Worm (Caenorhabditis elegans) whole organism, young adult: ENCODE results near the gene clec-166.

Source experiments
- athp-1 ChIP-seq: sonication (generic microtip); optimal IDR thresholded peaks from 2 replicates; lab custom pipeline; 2017; ENCODE audit warnings: mild to moderate bottlenecking, missing genetic modification characterization, missing compliant biosample characterization
- ceh-79 ChIP-seq: sonication (generic microtip); optimal IDR thresholded peaks from 2 replicates; lab custom pipeline; 2017; ENCODE audit warnings: mild to moderate bottlenecking, missing genetic modification characterization, missing compliant biosample characterization
- die-1 ChIP-seq: sonication (generic microtip); optimal IDR thresholded peaks from 2 replicates; lab custom pipeline; 2016; ENCODE audit warnings: missing genotype, mild to moderate bottlenecking, missing genetic modification characterization, missing compliant biosample characterization
- gei-17 ChIP-seq: fragments of 200-800 bp; sonication (Bioruptor generic); optimal IDR thresholded peaks from 2 replicates; lab custom pipeline; 2018; ENCODE audit warnings: mild to moderate bottlenecking, missing genetic modification characterization, missing compliant biosample characterization
- pha-4 ChIP-seq: fragments of 150-350 bp; sonication (generic microtip); optimal IDR thresholded peaks from 2 replicates; lab custom pipeline; 2014; ENCODE audit warnings: missing biosample characterization, missing genetic modification reagents, missing genetic modification characterization
- sdz-38 ChIP-seq: sonication (generic microtip); optimal IDR thresholded peaks from 2 replicates; lab custom pipeline; 2016; ENCODE audit warnings: missing genotype, missing genetic modification characterization, missing compliant biosample characterization
- snpc-4 ChIP-seq, 5 experiments: fragments of 150-350 bp in 1 of 5; sonication (generic microtip) in 4 of 5; optimal IDR thresholded peaks; 2 replicates each; lab custom pipeline; 2014 to 2018; ENCODE audit warnings: missing genetic modification characterization in 5 of 5, missing biosample characterization in 3 of 5, antibody characterized with exemption in 2 of 5, mild to moderate bottlenecking in 2 of 5, missing compliant biosample characterization in 2 of 5, missing genotype in 2 of 5, moderate library complexity in 2 of 5, missing genetic modification reagents in 1 of 5
- unc-62 ChIP-seq: fragments of 150-350 bp; optimal IDR thresholded peaks from 2 replicates; lab custom pipeline; 2014; ENCODE audit warnings: missing biosample characterization, missing genetic modification reagents, missing genetic modification characterization

- no peak for TF ChIP-seq die-1 (tag; lab: Kevin White, UChicago)
- TF ChIP-seq snpc-4 (GFP tag; optimal IDR thresholded peaks at IDR 0.05; lab: Kevin White, UChicago), result no peak
- TF ChIP-seq snpc-4 (tag; optimal IDR thresholded peaks at IDR 0.05; lab: Kevin White, UChicago), result no peak
- no peak for TF ChIP-seq ceh-79 (tag; lab: Kevin White, UChicago)
- no peak for TF ChIP-seq sdz-38
- no peak for TF ChIP-seq unc-62 (GFP tag; lab: Kevin White, UChicago)
- no peak for TF ChIP-seq pha-4 (tag; lab: Kevin White, UChicago)
- TF ChIP-seq gei-17, result no peak
- TF ChIP-seq athp-1 (tag; lab: Kevin White, UChicago), result no peak
Observed at ce11 chrIV:1235785-1236184, 15.4 kb downstream of the clec-166 start.
